Fruit fly (Drosophila melanogaster): ENCODE data around the gene Atg4a.
A peak's percentile ranks its signal among the peaks of the same experiment; 100 is the strongest.

Gene Atg4a

dm6 chr2L:1065038-1065437 lies 15.7 kb upstream of the Atg4a start (continued):
- TF ChIP-seq CG6813 (GFP tag; optimal IDR thresholded peaks at IDR 0.05) = no peak
- TF ChIP-seq disco-r (GFP tag; optimal IDR thresholded peaks at IDR 0.05) = no peak
- TF ChIP-seq Blimp-1 (GFP tag; optimal IDR thresholded peaks at IDR 0.05) = peak; percentile 32
- 0 out of 2 replicates have a peak, but pooled peaks have one; percentile 6 for TF ChIP-seq onecut (GFP tag; IDR thresholded peaks at IDR 0.05)
- TF ChIP-seq corto (GFP tag; optimal IDR thresholded peaks at IDR 0.05) = peak; percentile 31
- peak; percentile 33 for TF ChIP-seq Ssrp (tag; optimal IDR thresholded peaks at IDR 0.05)
- no peak for TF ChIP-seq jing (GFP tag; optimal IDR thresholded peaks at IDR 0.05)
- peak; percentile 10 for TF ChIP-seq Xbp1 (GFP tag; optimal IDR thresholded peaks at IDR 0.05)
- TF ChIP-seq dpn (GFP tag; optimal IDR thresholded peaks at IDR 0.05) = no peak
- no peak for TF ChIP-seq knrl (GFP tag; IDR thresholded peaks at IDR 0.05; ENCODE audit: partially characterized antibody)
- TF ChIP-seq CG1602 (GFP tag; optimal IDR thresholded peaks at IDR 0.05) = no peak
- no peak for TF ChIP-seq CG13775 (GFP tag; optimal IDR thresholded peaks at IDR 0.05)
- 0 out of 3 replicates have a peak, but pooled peaks have one; percentile 38 for TF ChIP-seq z (GFP tag; IDR thresholded peaks at IDR 0.05)
- peak; percentile 7 for TF ChIP-seq CG14710 (tag; optimal IDR thresholded peaks at IDR 0.05)
- 0 out of 2 replicates have a peak, but pooled peaks have one; percentile 8 for TF ChIP-seq CG32772 (GFP tag; IDR thresholded peaks at IDR 0.05)
- 0 out of 2 replicates have a peak, but pooled peaks have one; percentile 42 for TF ChIP-seq sens-2 (GFP tag; IDR thresholded peaks at IDR 0.05)
- no peak for TF ChIP-seq ems (GFP tag; optimal IDR thresholded peaks at IDR 0.05)
- 0 out of 2 replicates have a peak, but pooled peaks have one; percentile 5 for TF ChIP-seq sim (GFP tag; IDR thresholded peaks at IDR 0.05)
- TF ChIP-seq Ets97D (GFP tag; optimal IDR thresholded peaks at IDR 0.05) = no peak
- no peak for TF ChIP-seq gcm (GFP tag; optimal IDR thresholded peaks at IDR 0.05)
- TF ChIP-seq bowl (GFP tag; IDR thresholded peaks at IDR 0.05) = no peak
- no peak for TF ChIP-seq Taf1 (GFP tag; IDR thresholded peaks at IDR 0.05)
- no peak for TF ChIP-seq p53 (GFP tag; optimal IDR thresholded peaks at IDR 0.05)
- no peak for TF ChIP-seq CG30020 (tag; optimal IDR thresholded peaks at IDR 0.05)
- peak; percentile 2 for TF ChIP-seq Chrac-16 (GFP tag; optimal IDR thresholded peaks at IDR 0.05)
- TF ChIP-seq CG9876 (GFP tag; optimal IDR thresholded peaks at IDR 0.05) = no peak
- peak; percentile 20 for TF ChIP-seq zf30C (GFP tag; optimal IDR thresholded peaks at IDR 0.05)
- TF ChIP-seq mam (GFP tag; optimal IDR thresholded peaks at IDR 0.05) = no peak
- no peak for TF ChIP-seq CG10431 (GFP tag; optimal IDR thresholded peaks at IDR 0.05)
- TF ChIP-seq gfzf (GFP tag; optimal IDR thresholded peaks at IDR 0.05) = no peak
- no peak for TF ChIP-seq CG1647 (GFP tag; optimal IDR thresholded peaks at IDR 0.05)
- 0 out of 3 replicates have a peak, but pooled peaks have one; percentile 49 for TF ChIP-seq zfh1 (GFP tag; IDR thresholded peaks at IDR 0.05)
- peak in 1 of 2 experiments; percentile 12 for TF ChIP-seq Hr78 (GFP tag; optimal IDR thresholded peaks at IDR 0.05)
- TF ChIP-seq gce (GFP tag; IDR thresholded peaks at IDR 0.05) = no peak
- no peak for TF ChIP-seq ATbp (GFP tag; optimal IDR thresholded peaks at IDR 0.05)
- no peak for TF ChIP-seq Rx (GFP tag; IDR thresholded peaks at IDR 0.05)
- TF ChIP-seq CG10366 (GFP tag; IDR thresholded peaks at IDR 0.05) = peak; percentile 37
- TF ChIP-seq salm (tag; optimal IDR thresholded peaks at IDR 0.05) = no peak
- TF ChIP-seq CG2199 (GFP tag; IDR thresholded peaks at IDR 0.05) = 0 out of 3 replicates have a peak, but pooled peaks have one; percentile 8
- TF ChIP-seq CG7928 (GFP tag; optimal IDR thresholded peaks at IDR 0.05) = no peak
- no peak for TF ChIP-seq B-H1 (GFP tag; IDR thresholded peaks at IDR 0.05)
- TF ChIP-seq CG5180 (GFP tag; optimal IDR thresholded peaks at IDR 0.05) = no peak
- TF ChIP-seq cas (GFP tag; IDR thresholded peaks at IDR 0.05) = no peak
- TF ChIP-seq insv (GFP tag; optimal IDR thresholded peaks at IDR 0.05) = no peak
- no peak for TF ChIP-seq Hr51 (GFP tag; optimal IDR thresholded peaks at IDR 0.05)
- 0 out of 2 replicates have a peak, but pooled peaks have one; percentile 17 for TF ChIP-seq CG14441 (GFP tag; IDR thresholded peaks at IDR 0.05)
- no peak for TF ChIP-seq zfh2 (GFP tag; optimal IDR thresholded peaks at IDR 0.05)
- peak in 1 of 3 experiments; percentile 8 for TF ChIP-seq lola (GFP tag; optimal IDR thresholded peaks at IDR 0.05)
- TF ChIP-seq D (optimal IDR thresholded peaks at IDR 0.05) = no peak
- TF ChIP-seq D (GFP tag; optimal IDR thresholded peaks at IDR 0.05) = no peak

All from whole organism, embryonic.